Worm (Caenorhabditis elegans) whole organism, young adult: ENCODE measurements around the gene rnp-4.
"Not testable (repeated sequence)": the region's sequence is repeated elsewhere in the genome, so short reads cannot be mapped to it uniquely, and the experiment has no call there.

Experiments used
- B0035.1 ChIP-seq: sonication (generic microtip); optimal IDR thresholded peaks from 2 replicates; lab custom pipeline; 2016; ENCODE audit warnings: missing genetic modification characterization, mild to moderate bottlenecking, missing compliant biosample characterization, missing genotype, missing genetic modification reagents
- C17E4.6 ChIP-seq: fragments of 200-800 bp; sonication (Bioruptor generic); IDR thresholded peaks from 2 replicates; pipeline ENCODE4 v1.3.6; 2022; ENCODE audit warnings: missing genetic modification reagents, missing genetic modification characterization, missing compliant biosample characterization
- D2030.7 ChIP-seq: fragments of 200-800 bp; sonication (Bioruptor generic); IDR thresholded peaks from 2 replicates; pipeline ENCODE4 v1.3.6; 2022; ENCODE audit warnings: missing genetic modification reagents, missing genetic modification characterization, missing compliant biosample characterization
- F10E7.11 ChIP-seq: sonication (generic microtip); optimal IDR thresholded peaks from 2 replicates; lab custom pipeline; 2017; ENCODE audit warnings: mild to moderate bottlenecking, missing genetic modification characterization, moderate library complexity, missing compliant biosample characterization
- F22D6.2 ChIP-seq: sonication (generic microtip); optimal IDR thresholded peaks from 2 replicates; lab custom pipeline; 2016; ENCODE audit warnings: mild to moderate bottlenecking, missing genetic modification characterization, missing compliant biosample characterization
- F33H1.4 ChIP-seq: fragments of 200-800 bp; sonication (Bioruptor generic); IDR thresholded peaks from 2 replicates; pipeline ENCODE4 v1.3.6; 2022; ENCODE audit warnings: missing genetic modification reagents, missing genetic modification characterization, missing compliant biosample characterization
- K11D2.4 ChIP-seq: fragments of 200-800 bp; sonication (Bioruptor generic); IDR thresholded peaks from 2 replicates; pipeline ENCODE4 v1.3.6; 2022; ENCODE audit warnings: missing genetic modification reagents, missing genetic modification characterization, missing compliant biosample characterization
- K12H6.12 ChIP-seq: fragments of 200-800 bp; sonication (Bioruptor generic); optimal IDR thresholded peaks from 2 replicates; lab custom pipeline; 2018; ENCODE audit warnings: mild to moderate bottlenecking, missing genetic modification characterization, missing compliant biosample characterization
- Y56A3A.18 ChIP-seq: fragments of 200-800 bp; sonication (Bioruptor generic); IDR thresholded peaks from 2 replicates; pipeline ENCODE4 v1.3.6; 2022; ENCODE audit warnings: missing genetic modification reagents, missing genetic modification characterization, missing compliant biosample characterization
- Y95B8A.8 ChIP-seq: fragments of 200-800 bp; sonication (Bioruptor generic); IDR thresholded peaks from 2 replicates; pipeline ENCODE4 v1.3.6; 2022; ENCODE audit warnings: missing genetic modification reagents, missing genetic modification characterization, missing compliant biosample characterization
- ama-1 ChIP-seq, 3 experiments: fragments of 150-350 bp in 1 of 3; sonication (generic microtip) in 2 of 3; optimal IDR thresholded peaks; 2 replicates each; lab custom pipeline; 2014 to 2018; ENCODE audit warnings: missing biosample characterization in 2 of 3, missing genetic modification characterization in 2 of 3, missing genetic modification reagents in 2 of 3
- bed-1 ChIP-seq: fragments of 200-800 bp; sonication (Bioruptor generic); IDR thresholded peaks from 2 replicates; pipeline ENCODE4 v1.3.6; 2022; ENCODE audit warnings: missing genetic modification reagents, missing genetic modification characterization, missing compliant biosample characterization
- cebp-1 ChIP-seq, 2 experiments: fragments of 200-800 bp in 1 of 2; sonication (Bioruptor generic) in 1 of 2; sonication (generic microtip) in 1 of 2; IDR thresholded peaks in 1 of 2; optimal IDR thresholded peaks in 1 of 2; 2 replicates each; pipeline versions ENCODE4 v1.3.6 to Lab custom; 2017 to 2022; ENCODE audit warnings: missing compliant biosample characterization in 2 of 2, missing genetic modification characterization in 2 of 2, mild to moderate bottlenecking in 1 of 2, missing genetic modification reagents in 1 of 2, moderate library complexity in 1 of 2
- cebp-2 ChIP-seq: fragments of 200-800 bp; sonication (Bioruptor generic); IDR thresholded peaks from 2 replicates; pipeline ENCODE4 v1.3.6; 2022; ENCODE audit warnings: missing genetic modification characterization, missing compliant biosample characterization
- ceh-100 ChIP-seq: fragments of 200-800 bp; sonication (Bioruptor generic); IDR thresholded peaks from 2 replicates; pipeline ENCODE4 v1.3.6; 2022; ENCODE audit warnings: missing genetic modification reagents, missing genetic modification characterization, missing compliant biosample characterization
- ceh-27 ChIP-seq: fragments of 200-800 bp; sonication (Bioruptor generic); optimal IDR thresholded peaks from 2 replicates; lab custom pipeline; 2018; ENCODE audit warnings: mild to moderate bottlenecking, missing genetic modification characterization, moderate library complexity, missing compliant biosample characterization
- ceh-40 ChIP-seq: fragments of 200-800 bp; sonication (Bioruptor generic); IDR thresholded peaks from 2 replicates; pipeline ENCODE4 v1.3.6; 2022; ENCODE audit warnings: missing genetic modification characterization, missing compliant biosample characterization
- chd-7 ChIP-seq: sonication (generic microtip); optimal IDR thresholded peaks from 2 replicates; lab custom pipeline; 2016; ENCODE audit warnings: mild to moderate bottlenecking, missing genetic modification characterization, moderate library complexity, missing compliant biosample characterization
- dox-1 ChIP-seq: fragments of 200-800 bp; sonication (Bioruptor generic); IDR thresholded peaks from 2 replicates; pipeline ENCODE4 v1.3.6; 2022; ENCODE audit warnings: missing genetic modification reagents, missing genetic modification characterization, missing compliant biosample characterization
- dpff-1 ChIP-seq: sonication (generic microtip); optimal IDR thresholded peaks from 2 replicates; lab custom pipeline; 2017; ENCODE audit warnings: mild to moderate bottlenecking, missing genetic modification characterization, missing compliant biosample characterization
- egl-44 ChIP-seq: fragments of 200-800 bp; sonication (Bioruptor generic); IDR thresholded peaks from 2 replicates; pipeline ENCODE4 v1.3.6; 2022; ENCODE audit warnings: missing genetic modification reagents, missing genetic modification characterization, missing compliant biosample characterization
- egrh-3 ChIP-seq: fragments of 200-800 bp; sonication (Bioruptor generic); IDR thresholded peaks from 2 replicates; pipeline ENCODE4 v1.3.6; 2022; ENCODE audit warnings: missing genetic modification reagents, missing genetic modification characterization, missing compliant biosample characterization
- ekl-4 ChIP-seq: fragments of 200-800 bp; sonication (Bioruptor generic); IDR thresholded peaks from 2 replicates; pipeline ENCODE4 v1.3.6; 2022; ENCODE audit warnings: missing genetic modification reagents, missing genetic modification characterization, missing compliant biosample characterization
- gei-17 ChIP-seq: fragments of 200-800 bp; sonication (Bioruptor generic); optimal IDR thresholded peaks from 2 replicates; lab custom pipeline; 2018; ENCODE audit warnings: mild to moderate bottlenecking, missing genetic modification characterization, missing compliant biosample characterization
- hmg-20 ChIP-seq: fragments of 200-800 bp; sonication (Bioruptor generic); IDR thresholded peaks from 2 replicates; pipeline ENCODE4 v1.3.6; 2022; ENCODE audit warnings: missing genetic modification reagents, missing genetic modification characterization, missing compliant biosample characterization
- lag-1 ChIP-seq: fragments of 200-800 bp; sonication (Bioruptor generic); IDR thresholded peaks from 2 replicates; pipeline ENCODE4 v1.3.6; 2022; ENCODE audit warnings: missing genetic modification reagents, missing genetic modification characterization, missing compliant biosample characterization
- lin-26 ChIP-seq: fragments of 200-800 bp; sonication (Bioruptor generic); IDR thresholded peaks from 2 replicates; pipeline ENCODE4 v1.3.6; 2022; ENCODE audit warnings: missing genetic modification reagents, missing genetic modification characterization, missing compliant biosample characterization
- lin-54 ChIP-seq: fragments of 200-800 bp; sonication (Bioruptor generic); optimal IDR thresholded peaks from 2 replicates; lab custom pipeline; 2018; ENCODE audit warnings: mild to moderate bottlenecking, missing genetic modification characterization, missing compliant biosample characterization
- lsl-1 ChIP-seq: fragments of 200-800 bp; sonication (Bioruptor generic); optimal IDR thresholded peaks from 2 replicates; lab custom pipeline; 2018; ENCODE audit warnings: mild to moderate bottlenecking, missing genetic modification characterization, moderate library complexity, missing compliant biosample characterization
- madf-6 ChIP-seq: fragments of 200-800 bp; sonication (Bioruptor generic); IDR thresholded peaks from 2 replicates; pipeline ENCODE4 v1.3.6; 2022; ENCODE audit warnings: missing genetic modification reagents, missing genetic modification characterization, missing compliant biosample characterization
- madf-8 ChIP-seq: fragments of 200-800 bp; sonication (Bioruptor generic); conservative IDR thresholded peaks from 2 replicates; pipeline ENCODE4 v1.3.6; 2022; ENCODE audit warnings: missing genetic modification reagents, missing genetic modification characterization, missing compliant biosample characterization
- mcd-1 ChIP-seq: fragments of 200-800 bp; sonication (Bioruptor generic); IDR thresholded peaks from 2 replicates; pipeline ENCODE4 v1.3.6; 2022; ENCODE audit warnings: missing genetic modification reagents, missing genetic modification characterization, missing compliant biosample characterization
- nfyb-1 ChIP-seq: fragments of 200-800 bp; sonication (Bioruptor generic); IDR thresholded peaks from 2 replicates; pipeline ENCODE4 v1.3.6; 2022; ENCODE audit warnings: missing genetic modification reagents, missing genetic modification characterization, missing compliant biosample characterization
- nhr-80 ChIP-seq: sonication (generic microtip); optimal IDR thresholded peaks from 2 replicates; lab custom pipeline; 2016; ENCODE audit warnings: missing genetic modification characterization, missing compliant biosample characterization
- rcor-1 ChIP-seq: fragments of 200-800 bp; sonication (Bioruptor generic); IDR thresholded peaks from 2 replicates; pipeline ENCODE4 v1.3.6; 2022; ENCODE audit warnings: missing genetic modification reagents, missing genetic modification characterization, missing compliant biosample characterization
- rec-8 ChIP-seq, 2 experiments: sonication (generic microtip); optimal IDR thresholded peaks; 2 replicates each; lab custom pipeline; 2016; ENCODE audit warnings: mild to moderate bottlenecking in 2 of 2, missing genetic modification characterization in 2 of 2, missing genetic modification reagents in 2 of 2, missing genotype in 2 of 2, missing biosample characterization in 1 of 2, missing compliant biosample characterization in 1 of 2, moderate library complexity in 1 of 2
- repo-1 ChIP-seq: sonication (generic microtip); optimal IDR thresholded peaks from 2 replicates; lab custom pipeline; 2017; ENCODE audit warnings: mild to moderate bottlenecking, missing genetic modification characterization, missing compliant biosample characterization
- rpc-1 ChIP-seq, 2 experiments: fragments of 150-350 bp in 1 of 2; sonication (generic microtip) in 1 of 2; optimal IDR thresholded peaks; 2 replicates each; lab custom pipeline; 2014 to 2018; ENCODE audit warnings: missing biosample characterization in 1 of 2, missing genetic modification characterization in 1 of 2, missing genetic modification reagents in 1 of 2, missing genotype in 1 of 2
- snpc-4 ChIP-seq, 5 experiments: fragments of 150-350 bp in 1 of 5; sonication (generic microtip) in 4 of 5; optimal IDR thresholded peaks; 2 replicates each; lab custom pipeline; 2014 to 2018; ENCODE audit warnings: missing genetic modification characterization in 5 of 5, missing biosample characterization in 3 of 5, antibody characterized with exemption in 2 of 5, mild to moderate bottlenecking in 2 of 5, missing compliant biosample characterization in 2 of 5, missing genotype in 2 of 5, moderate library complexity in 2 of 5, missing genetic modification reagents in 1 of 5
- tbp1 ChIP-seq: fragments of 200-800 bp; sonication (Bioruptor generic); optimal IDR thresholded peaks from 2 replicates; lab custom pipeline; 2018; ENCODE audit warnings: mild to moderate bottlenecking, missing genetic modification characterization, missing compliant biosample characterization
- zfh-2 ChIP-seq: fragments of 200-800 bp; sonication (Bioruptor generic); conservative IDR thresholded peaks from 2 replicates; pipeline ENCODE4 v1.3.6; 2022; ENCODE audit warnings: missing genetic modification reagents, missing genetic modification characterization, missing compliant biosample characterization
- zim-3 ChIP-seq: sonication (generic microtip); optimal IDR thresholded peaks from 2 replicates; lab custom pipeline; 2017; ENCODE audit warnings: mild to moderate bottlenecking, missing genetic modification characterization, moderate library complexity, missing compliant biosample characterization
- ztf-3 ChIP-seq: fragments of 200-800 bp; sonication (Bioruptor generic); optimal IDR thresholded peaks from 2 replicates; lab custom pipeline; 2018; ENCODE audit warnings: mild to moderate bottlenecking, missing genetic modification characterization, missing compliant biosample characterization

The rnp-4 gene

DNA sequence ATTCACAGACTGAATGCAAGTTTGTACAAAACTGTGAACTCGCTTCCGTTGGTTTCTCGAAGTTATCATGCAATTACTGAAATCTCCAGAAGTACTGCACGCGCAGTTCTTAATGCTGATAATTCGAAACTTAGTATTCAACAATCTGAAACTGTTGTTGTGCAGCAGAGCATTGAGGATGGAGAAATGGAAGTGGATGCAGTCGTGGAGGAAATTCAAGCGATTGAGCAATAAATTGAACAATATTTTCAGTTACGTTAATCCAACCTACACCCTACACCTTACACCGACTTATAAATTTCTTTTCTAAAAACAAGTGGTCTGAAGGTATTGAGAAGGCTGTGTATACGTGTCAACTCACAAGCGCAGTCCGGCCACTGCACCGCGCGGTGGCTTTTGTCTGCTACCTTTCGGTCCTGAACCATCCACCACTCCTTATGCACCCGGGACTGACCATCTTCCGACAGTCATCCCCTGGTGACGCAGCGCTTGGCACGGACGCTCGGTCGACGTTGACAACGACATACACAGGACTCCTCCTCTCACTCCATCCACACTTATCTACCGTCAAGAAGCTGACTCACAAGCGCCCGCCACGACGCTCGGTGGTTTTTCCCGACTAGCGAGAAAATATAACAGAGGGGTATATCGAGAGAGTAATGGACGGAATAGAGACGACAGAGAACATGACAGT lies 27.3 kb upstream of the rnp-4 start (continued):
- TF ChIP-seq zfh-2 (GFP tag; lab: Robert Waterston, UW) (peak; percentile 88), ceh-100 (GFP tag; lab: Robert Waterston, UW) (peak; percentile 25), lsl-1 (peak; percentile 34), egrh-3 (GFP tag; lab: Robert Waterston, UW) (peak; percentile 80), C17E4.6 (GFP tag; lab: Robert Waterston, UW) (peak; percentile 17; the same call in 1 of the 2 replicates), nhr-80 (tag; lab: Kevin White, UChicago) (peak; percentile 86), ekl-4 (GFP tag; lab: Robert Waterston, UW) (peak; percentile 52), D2030.7 (peak; percentile 73; the same call in 1 of the 2 replicates), rcor-1 (peak; percentile 57), Y56A3A.18 (GFP tag; lab: Robert Waterston, UW) (peak; percentile 59), K11D2.4 (GFP tag; lab: Robert Waterston, UW) (peak; percentile 76), hmg-20 (peak; percentile 60), lin-54 (GFP tag; lab: Kevin White, UChicago) (peak; percentile 38), ama-1 (GFP tag; optimal IDR thresholded peaks at IDR 0.05; lab: Kevin White, UChicago) (peak in 1 of 2 experiments; percentile 25), lin-26 (GFP tag; lab: Robert Waterston, UW) (peak; percentile 72), repo-1 (tag; lab: Kevin White, UChicago) (peak; percentile 28), F33H1.4 (GFP tag; lab: Robert Waterston, UW) (peak; percentile 47), cebp-2 (GFP tag; lab: Robert Waterston, UW) (peak; percentile 16; the same call in 1 of the 2 replicates), K12H6.12 (tag; lab: Kevin White, UChicago) (peak; percentile 88), madf-6 (GFP tag; lab: Robert Waterston, UW) (peak; percentile 28), rpc-1 (optimal IDR thresholded peaks at IDR 0.05; lab: Kevin White, UChicago) (peak; percentile 63), rpc-1 (tag; optimal IDR thresholded peaks at IDR 0.05; lab: Kevin White, UChicago) (peak; percentile 63), ztf-3 (GFP tag; lab: Kevin White, UChicago) (peak; percentile 42), snpc-4 (tag; optimal IDR thresholded peaks at IDR 0.05; lab: Kevin White, UChicago) (peak in 3 of 4 experiments; percentile 2 to 66 (median 65)), nfyb-1 (peak; percentile 82; the same call in 1 of the 2 replicates), tbp1 (peak; percentile 77), B0035.1 (tag; lab: Kevin White, UChicago) (peak; percentile 47), egl-44 (GFP tag; lab: Robert Waterston, UW) (peak; percentile 76), zim-3 (tag; lab: Kevin White, UChicago) (peak; percentile 49), Y95B8A.8 (0 out of 2 replicates have a peak, but pooled peaks have one; percentile 20), rec-8 (tag; optimal IDR thresholded peaks at IDR 0.05; lab: Kevin White, UChicago) (peak in 1 of 2 experiments; percentile 8), dox-1 (peak; percentile 94), chd-7 (peak; percentile 59), ceh-40 (GFP tag; lab: Robert Waterston, UW) (0 out of 2 replicates have a peak, but pooled peaks have one; percentile 33)
- not testable (repeated sequence) for TF ChIP-seq ama-1 (optimal IDR thresholded peaks at IDR 0.05; lab: Kevin White, UChicago); snpc-4 (GFP tag; optimal IDR thresholded peaks at IDR 0.05; lab: Kevin White, UChicago)
- TF ChIP-seq, all 124 proteins: peak for 57; not testable (repeated sequence) for 67

- no peak for TF ChIP-seq bed-1 (GFP tag; lab: Robert Waterston, UW)
- TF ChIP-seq madf-8 (GFP tag; lab: Robert Waterston, UW), result no peak
- TF ChIP-seq dpff-1 (tag; lab: Kevin White, UChicago), result no peak
- TF ChIP-seq F22D6.2 (tag; lab: Kevin White, UChicago), result no peak
- TF ChIP-seq lag-1 (GFP tag; lab: Robert Waterston, UW), result no peak
- no peak for TF ChIP-seq F10E7.11 (tag; lab: Kevin White, UChicago)
- no peak for TF ChIP-seq mcd-1 (GFP tag; lab: Robert Waterston, UW)
- no peak for TF ChIP-seq snpc-4 (GFP tag; optimal IDR thresholded peaks at IDR 0.05; lab: Kevin White, UChicago)
- TF ChIP-seq snpc-4 (tag; optimal IDR thresholded peaks at IDR 0.05; lab: Kevin White, UChicago), result no peak
- no peak for TF ChIP-seq egl-44 (GFP tag; lab: Robert Waterston, UW)
- TF ChIP-seq ceh-27 (GFP tag; lab: Kevin White, UChicago), result no peak
- TF ChIP-seq F33H1.4 (GFP tag; lab: Robert Waterston, UW), result no peak
- no peak for TF ChIP-seq gei-17 (GFP tag; lab: Kevin White, UChicago)
- TF ChIP-seq lin-26 (GFP tag; lab: Robert Waterston, UW), result no peak
- no peak for TF ChIP-seq dox-1
- TF ChIP-seq K12H6.12 (tag; lab: Kevin White, UChicago), result no peak
- no peak for TF ChIP-seq tbp1
- TF ChIP-seq chd-7, result no peak
- no peak for TF ChIP-seq cebp-1 (GFP tag; IDR thresholded peaks at IDR 0.05; lab: Robert Waterston, UW)
- no peak for TF ChIP-seq cebp-1 (tag; optimal IDR thresholded peaks at IDR 0.05; lab: Kevin White, UChicago)
- TF ChIP-seq madf-6 (GFP tag; lab: Robert Waterston, UW), result no peak
Observed at ce11 chrIII:4379717-4380116, 26.4 kb upstream of the rnp-4 start, which contains the start of gene B0284.3. B0284.3 (minus strand) TSS chrIII:4379817.
